Worm (Caenorhabditis elegans) whole organism, late embryonic: Measurements from ENCODE around the gene F42A6.1.
"Not testable (repeated sequence)": the region's sequence is repeated elsewhere in the genome, so short reads cannot be mapped to it uniquely, and the experiment has no call there.

Experiments
- C38D4.7 ChIP-seq: fragments of 200-800 bp; sonication (Bioruptor generic); optimal IDR thresholded peaks from 2 replicates; lab custom pipeline; 2018; ENCODE audit warnings: mild to moderate bottlenecking, missing genetic modification characterization, moderate library complexity, missing compliant biosample characterization
- ceh-22 ChIP-seq: sonication (generic microtip); optimal IDR thresholded peaks from 2 replicates; lab custom pipeline; 2017; ENCODE audit warnings: missing biosample characterization, missing genetic modification characterization
- ceh-45 ChIP-seq: fragments of 200-800 bp; sonication (Bioruptor generic); IDR thresholded peaks from 2 replicates; pipeline ENCODE4 v1.3.6; 2022; ENCODE audit warnings: missing genetic modification reagents, missing genetic modification characterization, missing compliant biosample characterization
- ceh-9 ChIP-seq: sonication (generic microtip); optimal IDR thresholded peaks from 2 replicates; lab custom pipeline; 2016; ENCODE audit warnings: mild to moderate bottlenecking, missing genetic modification characterization, inconsistent platforms, missing compliant biosample characterization
- dve-1 ChIP-seq: sonication (generic microtip); optimal IDR thresholded peaks from 2 replicates; lab custom pipeline; 2017; ENCODE audit warnings: antibody characterized with exemption, mild to moderate bottlenecking, missing genetic modification characterization, missing compliant biosample characterization
- eyg-1 ChIP-seq: sonication (generic microtip); optimal IDR thresholded peaks from 2 replicates; lab custom pipeline; 2016; ENCODE audit warnings: missing genotype, missing genetic modification characterization, missing compliant biosample characterization
- fkh-10 ChIP-seq: fragments of 150-350 bp; optimal IDR thresholded peaks from 2 replicates; lab custom pipeline; 2014; ENCODE audit warnings: missing biosample characterization, missing genetic modification reagents, missing genetic modification characterization
- lim-6 ChIP-seq: sonication (generic microtip); optimal IDR thresholded peaks from 2 replicates; lab custom pipeline; 2016; ENCODE audit warnings: missing genetic modification characterization, missing compliant biosample characterization
- lin-11 ChIP-seq: fragments of 200-800 bp; sonication (Bioruptor generic); optimal IDR thresholded peaks from 2 replicates; lab custom pipeline; 2018; ENCODE audit warnings: mild to moderate bottlenecking, missing genetic modification characterization, missing compliant biosample characterization
- pha-2 ChIP-seq: sonication (generic microtip); optimal IDR thresholded peaks from 2 replicates; lab custom pipeline; 2017; ENCODE audit warnings: mild to moderate bottlenecking, missing genetic modification characterization, missing compliant biosample characterization
- pha-4 ChIP-seq: fragments of 150-350 bp; optimal IDR thresholded peaks from 2 replicates; lab custom pipeline; 2018; ENCODE audit warnings: missing biosample characterization, missing genetic modification reagents, missing genetic modification characterization
- sdc-2 ChIP-seq: sonication (generic microtip); optimal IDR thresholded peaks from 2 replicates; lab custom pipeline; 2016; ENCODE audit warnings: missing genotype, missing genetic modification characterization, missing compliant biosample characterization
- syd-9 ChIP-seq: sonication (generic microtip); optimal IDR thresholded peaks from 2 replicates; lab custom pipeline; 2016; ENCODE audit warnings: mild to moderate bottlenecking, missing genetic modification characterization, moderate library complexity, missing compliant biosample characterization

- TF ChIP-seq sdc-2 (tag; lab: Kevin White, UChicago); fkh-10 (GFP tag; lab: Kevin White, UChicago); syd-9 (tag; lab: Kevin White, UChicago); ceh-9 (tag; lab: Kevin White, UChicago); lin-11 (tag; lab: Kevin White, UChicago); ceh-22 (tag; lab: Kevin White, UChicago); eyg-1 (tag; lab: Kevin White, UChicago); dve-1 (tag; lab: Kevin White, UChicago); lim-6 (tag; lab: Kevin White, UChicago); ceh-45; pha-2 (tag; lab: Kevin White, UChicago); C38D4.7 (GFP tag; lab: Kevin White, UChicago); pha-4 (tag; lab: Kevin White, UChicago): not testable (repeated sequence)
Observed at ce11 chrIV:3394066-3394465, 39.2 kb downstream of the F42A6.1 start, which contains the start of gene C04C3.4.
